Fruit fly (Drosophila melanogaster) S2 (cell line): ENCODE results near the gene Klp98A.

Source experiments
- CG8478 ChIP-seq: fragments of >200 bp; optimal IDR thresholded peaks from 2 replicates; lab custom pipeline; 2018
- CTCF ChIP-seq, 2 experiments: fragments of >200 bp; optimal IDR thresholded peaks; 2 replicates each; lab custom pipeline; 2018

The Klp98A gene

DNA sequence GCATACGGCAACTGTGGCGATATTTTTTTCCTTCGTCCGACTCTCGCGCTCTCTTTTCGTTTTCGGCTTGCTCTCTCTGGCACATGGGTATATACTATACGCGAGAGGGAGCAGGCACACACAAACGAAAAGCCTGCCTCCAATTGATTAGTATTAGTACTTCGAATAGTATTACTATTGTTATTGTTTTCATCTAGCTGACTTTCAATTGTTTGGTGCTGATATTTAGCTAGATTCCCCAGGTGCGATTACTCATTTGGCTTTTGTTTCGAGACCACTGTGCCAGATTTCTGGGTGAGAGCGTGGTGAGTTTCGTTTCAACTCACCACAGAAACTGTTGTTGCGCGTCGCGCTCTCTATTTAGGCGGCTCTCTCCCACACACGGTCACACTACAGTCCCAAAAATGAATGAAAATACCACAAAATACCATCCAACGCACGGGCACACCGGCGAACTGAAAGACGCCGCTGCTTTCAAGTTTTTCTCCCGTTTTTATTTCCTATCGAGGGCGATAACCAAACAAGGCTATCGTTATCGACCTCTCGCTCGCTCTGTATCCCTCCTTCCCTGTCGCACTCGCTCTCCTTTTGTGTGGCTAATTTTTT is 22.4 kb upstream of the Klp98A start:
- TF ChIP-seq CTCF (optimal IDR thresholded peaks at IDR 0.05; lab: Kevin White, UChicago) = peak; percentile 45 to 62
- no peak for TF ChIP-seq CG8478 (lab: Kevin White, UChicago)

DNA sequence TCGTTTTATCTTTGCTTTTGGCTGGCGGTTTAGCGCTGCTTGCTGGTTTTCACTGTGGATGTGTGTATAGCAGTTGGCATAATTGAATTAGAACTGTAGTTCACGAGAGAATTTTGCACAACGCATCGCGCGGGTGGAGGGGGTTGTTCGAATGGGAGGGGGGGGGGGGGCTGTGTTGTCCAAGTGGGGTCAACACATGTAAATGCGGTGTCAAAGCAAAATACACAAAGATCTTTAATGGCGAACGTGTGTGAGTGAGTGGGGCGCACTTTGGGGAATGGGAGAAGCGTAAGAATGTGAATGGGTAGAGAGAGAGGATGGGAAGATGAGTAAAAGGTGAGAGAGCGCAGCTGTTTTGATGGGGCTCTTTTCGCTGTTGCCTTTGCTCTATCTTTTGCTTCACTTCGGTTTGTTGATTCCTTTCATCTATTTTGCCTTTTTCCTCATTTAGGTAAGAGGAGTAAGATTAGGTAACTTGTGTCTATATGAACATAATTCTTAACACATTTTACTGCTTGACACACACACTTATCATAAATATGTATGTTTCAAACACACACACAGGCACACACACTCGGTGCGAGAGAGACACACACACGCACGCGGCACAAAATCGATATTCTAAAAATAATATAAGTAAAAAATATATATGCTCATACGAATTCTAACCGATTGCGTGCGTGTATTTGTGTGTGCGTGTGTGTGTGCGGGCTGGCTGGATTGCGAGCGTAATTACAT is 21.5 kb upstream of the Klp98A start:
- TF ChIP-seq CG8478 (lab: Kevin White, UChicago) (no peak), CTCF (optimal IDR thresholded peaks at IDR 0.05; lab: Kevin White, UChicago) (no peak)

DNA sequence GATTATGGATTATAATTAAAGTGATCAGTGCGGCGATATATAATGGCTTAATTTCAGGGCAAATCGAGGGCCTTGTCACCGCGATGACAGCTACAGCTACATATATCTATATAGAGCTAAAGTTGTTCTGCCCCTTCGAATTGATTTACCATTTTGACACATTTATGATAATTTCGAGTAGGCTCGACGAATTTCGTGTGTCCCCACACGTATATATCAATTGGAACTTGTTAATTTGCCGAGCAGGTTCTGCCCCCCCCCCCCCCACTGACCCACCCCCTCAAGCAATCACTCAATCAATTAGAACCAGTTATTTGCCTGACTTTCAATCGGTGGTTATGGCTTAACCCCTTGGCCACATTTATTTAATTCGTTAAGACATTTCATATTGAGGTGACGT is 20.5 kb upstream of the Klp98A start:
- TF ChIP-seq CG8478 (lab: Kevin White, UChicago) (no peak), CTCF (optimal IDR thresholded peaks at IDR 0.05; lab: Kevin White, UChicago) (no peak)

DNA sequence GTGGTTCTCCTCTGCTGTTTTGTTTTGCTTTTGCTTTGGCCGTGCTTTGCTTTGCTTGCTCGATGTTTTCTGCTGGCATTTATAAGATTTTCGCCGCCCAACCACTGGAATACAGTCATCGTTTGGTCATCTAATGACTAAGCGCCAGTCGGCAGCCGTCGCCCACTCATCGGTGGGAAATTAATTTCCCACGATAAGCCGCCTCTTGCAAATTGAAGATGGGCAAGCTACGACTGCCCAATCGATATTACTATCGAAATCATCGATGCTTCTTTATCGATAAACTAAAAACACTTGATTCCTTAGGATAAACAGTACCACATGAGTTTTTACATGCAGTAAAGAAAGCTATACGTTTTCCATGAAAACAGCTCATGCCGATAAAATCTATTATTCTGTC is 11.7 kb upstream of the Klp98A start:
- no peak for TF ChIP-seq CG8478 (lab: Kevin White, UChicago)
- TF ChIP-seq CTCF (optimal IDR thresholded peaks at IDR 0.05; lab: Kevin White, UChicago) = no peak

DNA sequence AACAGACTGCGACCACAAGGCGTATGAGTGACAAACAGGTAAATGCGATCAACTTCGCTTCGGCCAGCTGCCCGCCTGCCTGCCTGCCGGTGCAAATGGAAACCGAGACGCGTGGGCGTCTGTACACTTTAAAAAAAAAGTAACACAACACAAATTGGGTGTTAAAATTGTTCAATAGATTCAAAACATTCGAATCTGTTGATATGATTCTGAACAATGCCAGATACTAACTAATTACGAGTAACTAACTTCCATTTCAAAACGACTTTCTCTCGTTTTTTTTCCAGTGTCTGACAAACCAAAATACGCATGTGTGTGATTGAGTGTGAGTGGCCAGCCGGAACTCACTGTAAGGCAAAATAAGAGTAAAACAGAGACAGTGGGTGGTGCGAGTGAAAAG is 10.8 kb upstream of the Klp98A start:
- TF ChIP-seq CTCF (optimal IDR thresholded peaks at IDR 0.05; lab: Kevin White, UChicago) (no peak), CG8478 (lab: Kevin White, UChicago) (no peak)

DNA sequence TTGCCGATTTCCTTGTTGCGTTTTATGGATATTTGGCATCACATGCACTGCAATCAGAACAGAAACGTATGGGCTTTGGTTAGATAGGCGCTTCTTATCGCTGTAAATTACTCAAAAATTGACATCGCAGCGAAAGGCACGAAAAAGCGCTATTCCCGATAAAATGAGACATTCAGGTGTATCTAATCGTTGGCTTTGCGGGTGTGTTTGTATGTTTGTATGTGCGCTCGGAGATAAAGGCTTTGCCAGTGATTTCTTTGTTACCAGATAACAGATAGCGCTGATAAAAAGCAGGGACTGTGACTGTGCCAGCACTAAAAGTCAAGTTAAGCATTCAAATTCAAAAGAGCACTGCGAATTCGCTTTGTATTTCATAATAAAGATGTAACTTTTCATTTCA is 9.6 kb upstream of the Klp98A start:
- TF ChIP-seq CTCF (optimal IDR thresholded peaks at IDR 0.05; lab: Kevin White, UChicago) (no peak), CG8478 (lab: Kevin White, UChicago) (no peak)

DNA sequence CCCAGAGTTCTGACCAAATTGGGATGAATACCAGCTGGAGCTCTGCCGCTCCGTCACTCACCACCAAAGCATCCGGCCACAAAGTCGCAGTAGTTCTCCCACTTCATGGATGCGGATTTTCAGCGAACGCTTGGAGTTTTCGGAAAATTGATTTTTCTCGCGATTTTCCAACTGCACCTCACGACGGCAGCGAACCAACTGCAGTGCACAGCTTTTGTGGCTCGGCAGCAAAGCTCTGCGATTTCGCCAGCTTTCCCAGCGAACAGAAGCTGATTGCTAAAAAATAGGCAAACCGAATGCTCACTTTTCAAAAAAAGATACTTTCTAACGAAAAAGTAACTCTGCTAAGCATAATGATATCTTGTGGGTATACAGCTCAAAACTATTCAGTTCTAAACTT is 2.2 kb upstream of the Klp98A start, which contains the start of gene CG5646:
Gene CG5646 (minus strand): TSS at position 206 of the 400 bp plus-strand sequence.
- TF ChIP-seq CG8478 (lab: Kevin White, UChicago) (no peak), CTCF (optimal IDR thresholded peaks at IDR 0.05; lab: Kevin White, UChicago) (no peak)

DNA sequence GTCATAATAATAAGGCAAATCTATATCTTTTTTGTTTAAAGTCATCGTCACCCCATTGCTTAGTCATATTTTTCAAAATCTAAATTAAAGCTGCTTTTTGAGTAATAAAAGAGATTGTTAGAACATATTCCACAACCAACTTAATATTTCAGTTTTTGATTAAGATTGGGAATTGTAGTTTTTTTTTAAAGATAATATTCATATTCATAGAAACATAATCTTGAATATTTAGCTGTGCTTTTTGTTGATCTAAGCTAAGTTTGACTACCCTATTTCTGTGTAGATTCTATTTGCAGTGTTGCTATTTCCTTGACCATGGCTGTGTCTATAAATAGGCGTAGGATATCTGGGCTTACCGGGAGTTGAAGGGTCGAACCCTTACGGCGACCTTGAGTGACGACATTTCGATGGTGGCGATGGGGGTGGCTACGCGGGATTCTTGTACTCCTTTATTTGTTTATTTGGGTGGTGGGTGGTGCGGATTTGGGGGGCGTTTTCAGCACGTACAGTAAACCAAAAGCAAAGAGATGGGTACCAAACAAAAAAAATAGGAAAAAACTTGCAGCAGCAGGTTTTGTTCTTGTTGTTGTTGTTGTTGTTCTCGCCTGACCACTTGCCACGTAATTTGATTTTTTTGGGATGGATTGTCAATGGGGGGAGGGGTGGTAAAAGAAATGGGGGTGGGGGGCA is 830 bp downstream of the Klp98A start:
- TF ChIP-seq CG8478 (lab: Kevin White, UChicago) = no peak
- no peak for TF ChIP-seq CTCF (optimal IDR thresholded peaks at IDR 0.05; lab: Kevin White, UChicago)

DNA sequence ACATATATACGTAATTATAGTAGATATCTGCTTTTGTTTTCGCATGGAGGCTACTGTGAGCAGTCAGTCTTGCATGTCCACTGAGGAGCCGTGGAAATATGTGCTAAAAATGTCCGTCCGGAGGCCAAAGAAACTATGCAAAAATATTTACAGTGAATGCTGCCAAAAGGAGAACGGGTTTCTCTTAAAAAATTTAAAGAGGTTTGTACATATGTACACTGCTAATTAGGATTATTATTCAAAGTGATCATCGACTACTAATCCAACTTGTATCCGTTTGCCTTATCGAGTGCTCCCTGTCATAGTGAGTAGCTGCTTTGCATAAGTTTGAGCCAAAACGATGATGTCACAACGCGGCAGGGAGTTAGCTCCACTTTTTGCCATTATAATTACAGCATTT is 2.0 kb downstream of the Klp98A start:
- TF ChIP-seq CG8478 (lab: Kevin White, UChicago) (no peak), CTCF (optimal IDR thresholded peaks at IDR 0.05; lab: Kevin White, UChicago) (no peak)

DNA sequence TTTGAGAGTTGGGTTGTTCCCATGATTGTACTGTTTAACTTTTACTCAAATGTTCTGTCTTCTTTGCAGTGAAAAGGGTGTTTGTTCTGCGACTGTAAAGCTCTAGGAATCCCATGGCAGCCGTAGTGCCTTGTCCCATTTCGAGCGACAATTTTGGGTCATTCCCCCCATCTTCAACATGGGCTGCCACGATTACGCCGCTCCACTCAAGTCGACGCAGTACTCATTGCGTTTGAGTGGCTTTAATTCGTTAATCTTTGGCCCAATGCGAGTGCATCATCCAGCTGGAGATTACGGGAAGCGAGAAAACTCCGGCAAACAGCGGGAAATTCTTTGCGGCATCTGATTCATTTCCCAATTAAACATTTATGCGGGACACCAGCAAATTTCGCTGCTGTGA is 2.5 kb downstream of the Klp98A start:
- TF ChIP-seq CTCF (optimal IDR thresholded peaks at IDR 0.05; lab: Kevin White, UChicago) (no peak), CG8478 (lab: Kevin White, UChicago) (no peak)

DNA sequence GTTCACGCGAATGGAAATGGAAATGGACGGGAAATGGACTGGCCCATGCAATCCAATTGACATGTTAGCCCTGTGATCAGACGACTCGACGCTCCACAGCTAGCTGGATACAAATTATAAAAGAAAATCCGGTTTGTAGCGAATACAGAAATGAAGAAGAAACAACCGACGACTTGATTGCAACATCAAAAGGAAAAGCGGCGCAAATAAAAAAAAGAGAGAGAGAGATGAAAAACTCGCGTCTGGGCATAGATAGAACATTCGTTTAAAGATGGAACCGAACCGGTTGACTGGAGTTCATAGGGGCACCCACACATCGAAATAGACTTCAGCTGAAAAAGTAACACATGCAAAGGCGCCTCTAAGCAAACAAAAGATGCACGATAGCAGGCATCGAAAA is 3.1 kb downstream of the Klp98A start:
- TF ChIP-seq CTCF (optimal IDR thresholded peaks at IDR 0.05; lab: Kevin White, UChicago) = no peak
- TF ChIP-seq CG8478 (lab: Kevin White, UChicago) = no peak

DNA sequence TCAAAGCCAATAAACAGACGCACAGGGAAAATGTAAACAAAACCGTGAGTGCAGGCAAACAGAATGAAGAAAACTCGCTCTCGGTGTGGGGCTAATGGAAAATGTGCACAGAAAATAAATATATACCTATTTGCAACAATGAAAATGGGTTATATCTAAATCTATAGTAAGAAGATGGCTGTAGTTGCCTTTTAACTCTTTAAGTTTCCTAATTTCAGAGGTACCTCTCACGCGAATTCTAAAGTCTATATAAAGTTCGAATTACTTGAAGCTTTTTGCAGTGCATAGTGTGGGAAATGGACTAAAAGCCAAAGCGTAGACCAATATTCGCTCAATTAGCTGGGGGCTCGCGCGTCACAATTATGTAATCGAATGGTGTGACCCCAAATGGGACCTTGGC is 4.0 kb downstream of the Klp98A start:
- TF ChIP-seq CG8478 (lab: Kevin White, UChicago) (no peak), CTCF (optimal IDR thresholded peaks at IDR 0.05; lab: Kevin White, UChicago) (no peak)

DNA sequence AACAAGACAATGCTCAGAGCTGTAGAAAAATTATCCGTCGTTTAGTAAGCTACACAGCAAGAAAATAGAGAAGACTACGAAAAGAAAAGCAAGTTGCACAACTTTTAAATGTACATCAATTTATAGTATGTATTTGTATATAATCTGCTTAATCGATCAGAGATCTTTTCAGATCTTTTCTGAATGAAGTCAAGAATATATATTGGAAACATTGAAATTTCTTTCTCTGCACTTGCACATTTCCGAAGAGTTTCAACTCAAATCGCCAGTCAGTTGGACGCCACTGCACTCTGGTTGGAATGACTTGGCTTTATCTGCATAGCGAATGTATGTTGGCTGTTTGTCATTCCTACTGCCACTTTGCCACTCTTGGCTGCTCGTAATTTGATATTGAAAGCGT is 5.0 kb downstream of the Klp98A start:
- TF ChIP-seq CG8478 (lab: Kevin White, UChicago) (no peak), CTCF (optimal IDR thresholded peaks at IDR 0.05; lab: Kevin White, UChicago) (no peak)

DNA sequence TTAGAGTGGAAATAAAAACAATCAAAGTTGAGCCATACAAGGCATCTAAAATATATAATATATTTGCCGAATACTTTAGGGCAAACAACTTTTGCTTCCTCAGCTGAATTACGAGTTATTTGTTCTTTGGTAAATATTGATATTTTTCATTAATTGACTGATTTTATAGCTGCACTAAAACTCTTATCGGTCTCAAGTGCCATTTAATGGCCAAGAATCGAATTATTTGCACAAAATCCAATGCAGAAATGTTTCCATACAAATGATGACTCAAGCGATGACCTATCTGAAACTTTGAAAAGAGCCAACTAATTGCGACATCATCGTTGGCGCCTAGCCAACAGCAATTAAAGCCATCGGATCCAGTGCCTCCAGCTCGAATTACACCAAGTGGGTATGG is 5.6 kb downstream of the Klp98A start:
- TF ChIP-seq CTCF (optimal IDR thresholded peaks at IDR 0.05; lab: Kevin White, UChicago) (no peak), CG8478 (lab: Kevin White, UChicago) (no peak)

DNA sequence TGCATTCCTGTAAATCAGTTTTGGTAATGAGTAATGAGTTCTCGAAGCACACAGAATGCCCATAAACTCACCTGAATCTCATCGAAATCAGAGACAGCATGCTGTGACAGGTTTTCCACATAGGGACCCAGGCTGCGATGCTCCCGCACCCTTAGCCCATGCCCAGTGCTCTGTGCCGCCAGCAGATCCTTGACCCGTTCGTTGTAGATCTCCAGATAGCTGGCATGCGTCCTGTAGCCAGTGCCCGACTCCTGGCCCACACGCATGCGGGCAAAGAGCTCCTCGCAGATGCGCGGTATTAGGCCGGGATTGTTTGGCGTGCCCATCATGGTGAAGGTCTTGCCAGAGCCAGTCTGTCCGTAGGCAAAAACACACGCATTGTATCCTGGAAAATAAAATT is 6.2 kb downstream of the Klp98A start:
- TF ChIP-seq CG8478 (lab: Kevin White, UChicago) = no peak
- TF ChIP-seq CTCF (optimal IDR thresholded peaks at IDR 0.05; lab: Kevin White, UChicago) = no peak
